Fruit fly (Drosophila melanogaster): ENCODE results near the gene CG4318.

Gene CG4318

DNA sequence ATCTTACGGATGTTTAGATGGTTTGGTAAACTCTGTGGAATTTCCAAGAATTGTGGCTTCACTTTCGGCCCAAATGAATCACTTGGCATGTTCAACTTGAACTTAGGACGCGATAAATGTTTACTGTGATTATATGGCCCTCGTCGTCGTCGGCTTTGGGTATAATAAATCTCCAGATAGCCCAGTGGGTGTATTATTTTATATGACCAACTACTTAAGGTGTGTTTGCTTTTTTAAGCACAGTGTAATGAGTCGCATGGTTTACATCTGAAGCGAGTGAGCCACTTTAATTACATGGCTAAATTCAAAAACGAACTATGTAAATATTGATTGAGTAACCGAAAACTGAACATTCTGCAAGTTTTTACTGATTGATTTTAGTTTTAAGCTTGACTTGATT, 49.5 kb downstream of the CG4318 start (continued):
- peak; percentile 32 for TF ChIP-seq CG13894 (tag; optimal IDR thresholded peaks at IDR 0.05)
- no peak for TF ChIP-seq ro (GFP tag; IDR thresholded peaks at IDR 0.05)
- peak; percentile 42 for TF ChIP-seq CG34376 (GFP tag; optimal IDR thresholded peaks at IDR 0.05)
- no peak for TF ChIP-seq CG16863 (GFP tag; optimal IDR thresholded peaks at IDR 0.05)
- TF ChIP-seq B-H2 (GFP tag; optimal IDR thresholded peaks at IDR 0.05) = peak; percentile 12
- TF ChIP-seq CG2678 (tag; optimal IDR thresholded peaks at IDR 0.05) = peak; percentile 39
- TF ChIP-seq p53 (GFP tag; optimal IDR thresholded peaks at IDR 0.05) = no peak
- no peak for TF ChIP-seq CG17385 (GFP tag; optimal IDR thresholded peaks at IDR 0.05)
- TF ChIP-seq Awh (GFP tag; IDR thresholded peaks at IDR 0.05) = no peak
- no peak for TF ChIP-seq Vsx1 (GFP tag; optimal IDR thresholded peaks at IDR 0.05)
- TF ChIP-seq grn (GFP tag; optimal IDR thresholded peaks at IDR 0.05) = no peak
- no peak for TF ChIP-seq CG1832 (GFP tag; optimal IDR thresholded peaks at IDR 0.05)
- no peak for TF ChIP-seq Fer2 (tag; optimal IDR thresholded peaks at IDR 0.05)
- TF ChIP-seq lab (GFP tag; optimal IDR thresholded peaks at IDR 0.05) = peak; percentile 28
- no peak for TF ChIP-seq NK7.1 (GFP tag; optimal IDR thresholded peaks at IDR 0.05)
- TF ChIP-seq CG8290 (GFP tag; optimal IDR thresholded peaks at IDR 0.05) = no peak
- peak in 1 of 2 experiments; percentile 39 for TF ChIP-seq CG8290 (tag; optimal IDR thresholded peaks at IDR 0.05)
- TF ChIP-seq Nf-YC (tag; optimal IDR thresholded peaks at IDR 0.05) = peak; percentile 23
- peak; percentile 38 for TF ChIP-seq CG15269 (tag; optimal IDR thresholded peaks at IDR 0.05)
- TF ChIP-seq CG17802 (tag; optimal IDR thresholded peaks at IDR 0.05) = no peak
- peak; percentile 13 for TF ChIP-seq exex (tag; optimal IDR thresholded peaks at IDR 0.05)
- TF ChIP-seq CG15601 (tag; optimal IDR thresholded peaks at IDR 0.05) = no peak
- peak; percentile 3 for TF ChIP-seq gro (GFP tag; optimal IDR thresholded peaks at IDR 0.05)
- no peak for TF ChIP-seq CG4707 (GFP tag; optimal IDR thresholded peaks at IDR 0.05)
- 0 out of 3 replicates have a peak, but pooled peaks have one; percentile 4 for TF ChIP-seq ken (GFP tag; IDR thresholded peaks at IDR 0.05)
- no peak for TF ChIP-seq en (GFP tag; optimal IDR thresholded peaks at IDR 0.05)
- TF ChIP-seq PHDP (tag; optimal IDR thresholded peaks at IDR 0.05) = peak; percentile 49
- TF ChIP-seq bigmax (GFP tag; optimal IDR thresholded peaks at IDR 0.05) = no peak
- peak; percentile 34 for TF ChIP-seq CG3281 (GFP tag; optimal IDR thresholded peaks at IDR 0.05)
- no peak for TF ChIP-seq tup (GFP tag; optimal IDR thresholded peaks at IDR 0.05)
- no peak for TF ChIP-seq MESR4 (GFP tag; optimal IDR thresholded peaks at IDR 0.05)
- no peak for TF ChIP-seq CG10543 (GFP tag; optimal IDR thresholded peaks at IDR 0.05)
- peak; percentile 38 for TF ChIP-seq CG13296 (GFP tag; optimal IDR thresholded peaks at IDR 0.05)
- no peak for TF ChIP-seq Sox102F (GFP tag; optimal IDR thresholded peaks at IDR 0.05)
- TF ChIP-seq dimm (GFP tag; IDR thresholded peaks at IDR 0.05) = no peak

DNA sequence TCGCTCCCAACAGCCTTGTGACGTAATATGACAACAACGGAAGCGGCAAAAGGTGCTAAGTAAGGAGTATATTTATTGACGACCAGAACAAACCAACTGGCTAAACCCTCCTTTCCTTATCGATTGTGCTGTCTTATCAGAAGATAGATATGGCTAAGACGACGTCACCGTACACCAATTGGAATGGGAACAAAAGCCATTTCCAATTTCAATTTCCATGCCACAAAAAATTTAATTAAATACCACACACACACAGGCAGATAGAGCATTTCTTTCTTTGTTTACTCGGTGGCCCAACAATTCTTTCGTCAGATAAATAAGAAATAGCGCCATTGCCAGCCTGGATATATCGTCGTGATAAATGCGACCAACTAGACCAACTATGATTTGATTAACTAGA, 50.2 kb downstream of the CG4318 start:
- TF ChIP-seq mirr (GFP tag; optimal IDR thresholded peaks at IDR 0.05) (peak; percentile 38), CG18011 (GFP tag; optimal IDR thresholded peaks at IDR 0.05) (no peak), kay (GFP tag; optimal IDR thresholded peaks at IDR 0.05) (no peak), Chrac-16 (GFP tag; optimal IDR thresholded peaks at IDR 0.05) (no peak), insv (GFP tag; optimal IDR thresholded peaks at IDR 0.05) (peak in 1 of 2 experiments; percentile 85), Pdp1 (GFP tag; optimal IDR thresholded peaks at IDR 0.05) (peak in 1 of 2 experiments; percentile 10), CG8478 (optimal IDR thresholded peaks at IDR 0.05) (no peak), CG15601 (tag; optimal IDR thresholded peaks at IDR 0.05) (peak; percentile 4), CG6791 (GFP tag; IDR thresholded peaks at IDR 0.05; ENCODE audit: partially characterized antibody) (no peak), CG31388 (GFP tag; optimal IDR thresholded peaks at IDR 0.05) (no peak), lab (GFP tag; optimal IDR thresholded peaks at IDR 0.05) (peak; percentile 12), al (GFP tag; IDR thresholded peaks at IDR 0.05) (no peak), twi (tag; optimal IDR thresholded peaks at IDR 0.05) (no peak), exex (tag; optimal IDR thresholded peaks at IDR 0.05) (peak; percentile 39), CG18599 (GFP tag; optimal IDR thresholded peaks at IDR 0.05) (no peak), nerfin-2 (GFP tag; IDR thresholded peaks at IDR 0.05; ENCODE audit: partially characterized antibody) (no peak), GATAe (GFP tag; conservative IDR thresholded peaks at IDR 0.05) (0 out of 2 replicates have a peak, but pooled peaks have one; percentile 23), Med (GFP tag) (peak; percentile 62)
